Worm (Caenorhabditis elegans): ENCODE data around the gene C49G7.12.

DNA sequence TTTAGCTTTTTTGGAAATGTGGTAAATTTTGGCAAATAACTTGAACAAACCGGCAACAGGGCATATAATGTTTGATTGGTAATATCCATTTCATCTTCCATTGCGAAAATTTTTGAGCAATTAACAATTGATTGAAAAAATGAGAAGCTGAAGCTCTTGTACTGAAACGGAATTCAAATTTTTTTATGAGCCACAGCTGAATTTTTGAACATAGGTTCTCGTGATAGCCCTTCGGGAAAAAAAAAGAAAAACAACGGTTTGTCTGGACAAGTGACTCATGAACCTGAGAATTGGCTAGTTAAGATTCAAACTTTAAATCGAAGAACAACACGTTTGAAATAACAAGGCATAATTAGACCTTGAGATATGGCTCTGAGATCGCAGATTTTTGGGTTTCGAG is 42.4 kb upstream of the C49G7.12 start, which contains the start of gene srx-62:
- TF ChIP-seq ces-1 (GFP tag; optimal IDR thresholded peaks at IDR 0.05) (no peak), F49E8.2 (tag; optimal IDR thresholded peaks at IDR 0.05; ENCODE audit: borderline replicate concordance) (no peak), dmd-9 (GFP tag; IDR thresholded peaks at IDR 0.05) (no peak), aly-2 (tag; optimal IDR thresholded peaks at IDR 0.05) (no peak)

Measured in whole organism, L4 larva.